Fruit fly (Drosophila melanogaster) whole organism, embryonic: Measurements from ENCODE around the gene CG42727.

Experiments
- Ada2b ChIP-seq: fragments of 200-800 bp; sonication (Bioruptor generic); IDR thresholded peaks from 2 replicates; pipeline ENCODE4 v1.3.6; 2022; ENCODE audit warnings: missing biosample characterization, missing genetic modification characterization
- C15 ChIP-seq: fragments of 200-800 bp; sonication (Bioruptor generic); IDR thresholded peaks from 3 replicates; pipeline ENCODE4 v1.3.6; 2022; ENCODE audit warnings: missing biosample characterization, missing genetic modification characterization
- CG10321 ChIP-seq: fragments of 200-800 bp; sonication (Bioruptor generic); IDR thresholded peaks from 2 replicates; pipeline ENCODE4 v1.3.6; 2022; ENCODE audit warnings: missing biosample characterization, missing genetic modification characterization
- CG10366 ChIP-seq: fragments of 200-800 bp; sonication (Bioruptor generic); IDR thresholded peaks from 2 replicates; pipeline ENCODE4 v1.3.6; 2022; ENCODE audit warnings: missing biosample characterization, missing genetic modification characterization
- CG10654 ChIP-seq: fragments of 200-800 bp; sonication (Bioruptor generic); optimal IDR thresholded peaks from 2 replicates; lab custom pipeline; 2016; ENCODE audit warnings: missing biosample characterization, missing genetic modification characterization
- CG10979 ChIP-seq: fragments of 200-800 bp; sonication (Bioruptor generic); optimal IDR thresholded peaks from 2 replicates; lab custom pipeline; 2018; ENCODE audit warnings: missing biosample characterization, mild to moderate bottlenecking, missing genetic modification characterization, moderate library complexity
- CG12942 ChIP-seq: fragments of 200-800 bp; sonication (Bioruptor generic); optimal IDR thresholded peaks from 3 replicates; lab custom pipeline; 2016; ENCODE audit warnings: missing biosample characterization, missing genetic modification characterization
- CG13296 ChIP-seq: fragments of 200-800 bp; sonication (Bioruptor generic); optimal IDR thresholded peaks from 3 replicates; lab custom pipeline; 2018; ENCODE audit warnings: missing biosample characterization, mild to moderate bottlenecking, missing genetic modification characterization
- CG13894 ChIP-seq: fragments of 200-800 bp; sonication (Bioruptor generic); optimal IDR thresholded peaks from 3 replicates; lab custom pipeline; 2018; ENCODE audit warnings: missing biosample characterization, mild to moderate bottlenecking, missing genetic modification characterization, moderate library complexity
- CG14014 ChIP-seq: fragments of 200-800 bp; sonication (Bioruptor generic); IDR thresholded peaks from 2 replicates; pipeline ENCODE4 v1.3.6; 2022; ENCODE audit warnings: missing biosample characterization, missing genetic modification characterization
- CG1529 ChIP-seq: fragments of 200-800 bp; sonication (Bioruptor generic); optimal IDR thresholded peaks from 3 replicates; lab custom pipeline; 2018; ENCODE audit warnings: missing biosample characterization, missing genetic modification characterization
- CG1602 ChIP-seq: fragments of 200-800 bp; sonication (Bioruptor generic); optimal IDR thresholded peaks from 3 replicates; lab custom pipeline; 2016; ENCODE audit warnings: missing biosample characterization, missing genetic modification characterization
- CG1603 ChIP-seq: fragments of 200-800 bp; sonication (Bioruptor generic); optimal IDR thresholded peaks from 2 replicates; lab custom pipeline; 2019; ENCODE audit warnings: missing biosample characterization, mild to moderate bottlenecking, missing genetic modification characterization, moderate library complexity
- CG17385 ChIP-seq: fragments of 200-800 bp; sonication (Bioruptor generic); optimal IDR thresholded peaks from 3 replicates; lab custom pipeline; 2018; ENCODE audit warnings: missing biosample characterization, mild to moderate bottlenecking, missing genetic modification characterization
- CG18011 ChIP-seq: fragments of 200-800 bp; sonication (Bioruptor generic); optimal IDR thresholded peaks from 2 replicates; lab custom pipeline; 2017; ENCODE audit warnings: missing biosample characterization, missing genetic modification characterization, mild to moderate bottlenecking, moderate library complexity, missing genotype
- CG6254 ChIP-seq: fragments of 200-800 bp; sonication (Bioruptor generic); optimal IDR thresholded peaks from 3 replicates; lab custom pipeline; 2017; ENCODE audit warnings: mild to moderate bottlenecking, missing biosample characterization, missing genetic modification reagents, missing genetic modification characterization
- CG6689 ChIP-seq: fragments of 200-800 bp; sonication (Bioruptor generic); IDR thresholded peaks from 2 replicates; pipeline ENCODE4 v1.3.6; 2022; ENCODE audit warnings: missing biosample characterization, missing genetic modification characterization
- CG7987 ChIP-seq: fragments of 200-800 bp; sonication (Bioruptor generic); optimal IDR thresholded peaks from 2 replicates; lab custom pipeline; 2018; ENCODE audit warnings: missing biosample characterization, mild to moderate bottlenecking, missing genetic modification characterization, moderate library complexity
- CG8478 ChIP-seq: fragments of >200 bp; optimal IDR thresholded peaks from 2 replicates; lab custom pipeline; 2018
- Deaf1 ChIP-seq: fragments of 200-800 bp; optimal IDR thresholded peaks from 3 replicates; lab custom pipeline; 2019; ENCODE audit warnings: missing biosample characterization, mild to moderate bottlenecking, missing genetic modification characterization, moderate library complexity
- Dip2 ChIP-seq: fragments of 200-800 bp; sonication (Bioruptor generic); IDR thresholded peaks from 2 replicates; pipeline ENCODE4 v1.3.6; 2022; ENCODE audit warnings: missing biosample characterization, missing genetic modification characterization
- HLH3B ChIP-seq: fragments of 200-800 bp; sonication (Bioruptor generic); IDR thresholded peaks from 2 replicates; pipeline ENCODE4 v1.3.6; 2022; ENCODE audit warnings: missing biosample characterization, missing genetic modification characterization
- HmgZ ChIP-seq: fragments of 200-800 bp; sonication (Bioruptor generic); optimal IDR thresholded peaks from 2 replicates; lab custom pipeline; 2018; ENCODE audit warnings: missing biosample characterization, mild to moderate bottlenecking, missing genetic modification characterization
- Hsf ChIP-seq: fragments of 200-800 bp; sonication (Bioruptor generic); optimal IDR thresholded peaks from 3 replicates; lab custom pipeline; 2016; ENCODE audit warnings: missing biosample characterization, missing genetic modification characterization
- Lpt ChIP-seq: fragments of >200 bp; optimal IDR thresholded peaks from 2 replicates; lab custom pipeline; 2018; ENCODE audit warnings: missing biosample characterization, missing genetic modification characterization
- Max ChIP-seq: fragments of 200-800 bp; sonication (Bioruptor generic); optimal IDR thresholded peaks from 2 replicates; lab custom pipeline; 2016; ENCODE audit warnings: missing biosample characterization, mild to moderate bottlenecking, missing genetic modification characterization
- Nf-YA ChIP-seq: fragments of 200-800 bp; sonication (Bioruptor generic); IDR thresholded peaks from 2 replicates; pipeline ENCODE4 v1.3.6; 2022; ENCODE audit warnings: missing biosample characterization, missing genetic modification characterization
- NfI ChIP-seq: fragments of 200-800 bp; sonication (Bioruptor generic); optimal IDR thresholded peaks from 3 replicates; lab custom pipeline; 2018; ENCODE audit warnings: missing biosample characterization, mild to moderate bottlenecking, missing genetic modification characterization, moderate library complexity
- Oli ChIP-seq: fragments of 200-800 bp; sonication (Bioruptor generic); optimal IDR thresholded peaks from 2 replicates; lab custom pipeline; 2018; ENCODE audit warnings: missing biosample characterization, mild to moderate bottlenecking, missing genetic modification characterization, moderate library complexity
- Spps ChIP-seq: fragments of 200-800 bp; sonication (Bioruptor generic); optimal IDR thresholded peaks from 2 replicates; lab custom pipeline; 2018; ENCODE audit warnings: missing biosample characterization, mild to moderate bottlenecking, missing genetic modification characterization
- Vsx1 ChIP-seq: fragments of 200-800 bp; sonication (Bioruptor generic); optimal IDR thresholded peaks from 2 replicates; lab custom pipeline; 2017; ENCODE audit warnings: missing biosample characterization, mild to moderate bottlenecking, missing genetic modification characterization, missing genetic modification reagents
- bowl ChIP-seq: fragments of 200-800 bp; sonication (Bioruptor generic); IDR thresholded peaks from 2 replicates; pipeline ENCODE4 v1.3.6; 2022; ENCODE audit warnings: missing biosample characterization, missing genetic modification characterization
- bsh ChIP-seq, 2 experiments: fragments of 200-800 bp; sonication (Bioruptor generic); optimal IDR thresholded peaks; 2 replicates each; lab custom pipeline; 2017 to 2018; ENCODE audit warnings: mild to moderate bottlenecking in 2 of 2, missing biosample characterization in 2 of 2, missing genetic modification characterization in 2 of 2, moderate library complexity in 1 of 2
- ci ChIP-seq: fragments of 200-800 bp; sonication (Bioruptor generic); IDR thresholded peaks from 3 replicates; pipeline ENCODE4 v1.3.6; 2022; ENCODE audit warnings: missing biosample characterization, missing genetic modification characterization
- croc ChIP-seq: fragments of 200-800 bp; sonication (Bioruptor generic); conservative IDR thresholded peaks from 3 replicates; pipeline ENCODE4 v1.3.6; 2022; ENCODE audit warnings: missing biosample characterization, missing genetic modification characterization
- eve ChIP-seq, 2 experiments: fragments of >200 bp; optimal IDR thresholded peaks; 2 replicates each; lab custom pipeline; 2017; ENCODE audit warnings: missing biosample characterization in 2 of 2, missing genetic modification characterization in 2 of 2
- fru ChIP-seq: fragments of >200 bp; optimal IDR thresholded peaks from 2 replicates; lab custom pipeline; 2017
- grau ChIP-seq: fragments of 200-800 bp; optimal IDR thresholded peaks from 3 replicates; lab custom pipeline; 2019; ENCODE audit warnings: missing biosample characterization, mild to moderate bottlenecking, missing genetic modification characterization, moderate library complexity
- grn ChIP-seq: fragments of 200-800 bp; sonication (Bioruptor generic); optimal IDR thresholded peaks from 3 replicates; lab custom pipeline; 2017; ENCODE audit warnings: missing biosample characterization, missing genetic modification characterization
- gsb-n ChIP-seq: fragments of 200-800 bp; sonication (Bioruptor generic); optimal IDR thresholded peaks from 3 replicates; lab custom pipeline; 2018; ENCODE audit warnings: missing biosample characterization, mild to moderate bottlenecking, missing genetic modification characterization
- kay ChIP-seq: fragments of 200-800 bp; sonication (Bioruptor generic); optimal IDR thresholded peaks from 2 replicates; lab custom pipeline; 2016; ENCODE audit warnings: missing biosample characterization, missing genetic modification characterization
- lov ChIP-seq, 2 experiments: fragments of 200-800 bp in 1 of 2; fragments of >200 bp in 1 of 2; sonication (Bioruptor generic) in 1 of 2; IDR thresholded peaks in 1 of 2; optimal IDR thresholded peaks in 1 of 2; 2 replicates in 1 of 2; 3 replicates in 1 of 2; pipeline versions ENCODE4 v1.3.6 to Lab custom; 2017 to 2022; ENCODE audit warnings: missing biosample characterization in 1 of 2, missing genetic modification characterization in 1 of 2
- nau ChIP-seq: fragments of 200-800 bp; sonication (Bioruptor generic); optimal IDR thresholded peaks from 3 replicates; lab custom pipeline; 2017; ENCODE audit warnings: missing biosample characterization, mild to moderate bottlenecking, missing genetic modification characterization, missing genetic modification reagents
- repo ChIP-seq: fragments of 200-800 bp; sonication (Bioruptor generic); optimal IDR thresholded peaks from 2 replicates; lab custom pipeline; 2016; ENCODE audit warnings: missing biosample characterization, missing genetic modification characterization
- ro ChIP-seq: fragments of 200-800 bp; sonication (Bioruptor generic); IDR thresholded peaks from 2 replicates; pipeline ENCODE4 v1.3.6; 2022; ENCODE audit warnings: missing biosample characterization, missing genetic modification characterization
- sr ChIP-seq: fragments of 200-800 bp; sonication (Bioruptor generic); IDR thresholded peaks from 3 replicates; pipeline ENCODE4 v1.3.6; 2022; ENCODE audit warnings: missing biosample characterization, missing genetic modification characterization
- tll ChIP-seq, 2 experiments: fragments of 200-800 bp in 1 of 2; fragments of >200 bp in 1 of 2; sonication (Bioruptor generic) in 1 of 2; optimal IDR thresholded peaks; 2 replicates each; lab custom pipeline; 2017 to 2019; ENCODE audit warnings: missing biosample characterization in 2 of 2, missing genetic modification characterization in 2 of 2, mild to moderate bottlenecking in 1 of 2, moderate library complexity in 1 of 2
- tup ChIP-seq: fragments of 200-800 bp; sonication (Bioruptor generic); optimal IDR thresholded peaks from 2 replicates; lab custom pipeline; 2016; ENCODE audit warnings: missing biosample characterization, mild to moderate bottlenecking, missing genetic modification characterization, moderate library complexity
- vvl ChIP-seq: fragments of 200-800 bp; sonication (Bioruptor generic); IDR thresholded peaks from 2 replicates; pipeline ENCODE4 v1.3.6; 2022; ENCODE audit warnings: missing biosample characterization, missing genetic modification characterization

The CG42727 gene

DNA sequence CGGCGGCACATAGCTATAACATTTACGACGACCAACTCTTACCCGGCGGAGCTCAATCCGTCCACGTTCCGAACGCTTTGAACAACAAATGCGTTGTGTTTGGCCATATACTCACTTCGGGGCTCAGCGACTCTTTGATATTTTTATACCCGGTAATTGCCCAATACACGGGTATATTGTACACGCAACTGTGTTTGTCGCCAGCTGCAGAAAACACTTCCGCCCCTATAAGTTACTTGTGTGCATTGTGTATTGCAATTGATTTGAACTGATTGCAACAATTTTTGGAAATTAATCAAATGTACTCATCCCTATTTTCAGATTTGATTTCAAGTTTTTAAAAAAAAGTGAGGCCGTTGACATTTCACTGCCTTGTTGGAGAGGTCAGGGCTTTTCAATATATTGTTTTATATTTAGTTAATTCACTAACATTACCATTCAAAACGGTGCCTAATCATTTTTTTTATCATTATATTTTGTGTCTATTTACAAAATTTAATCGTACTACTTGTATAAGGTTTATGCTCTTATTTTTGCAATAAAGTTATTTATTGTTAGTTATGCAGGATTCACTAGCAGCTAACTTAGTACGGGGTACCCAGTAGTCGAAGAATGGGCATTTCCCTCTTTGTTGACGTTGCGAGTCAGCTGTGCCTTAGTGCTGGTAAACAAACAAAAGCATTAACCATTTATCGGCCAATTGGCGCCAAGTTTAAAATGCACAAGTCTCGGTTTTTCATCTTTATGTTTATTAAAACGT, 4.7 kb upstream of the CG42727 start, which contains the start of gene Nagk (continued):
- TF ChIP-seq Lpt (GFP tag; lab: Kevin White, UChicago) (no peak), Hsf (GFP tag; lab: Kevin White, UChicago) (peak; percentile 67), bsh (GFP tag; optimal IDR thresholded peaks at IDR 0.05; lab: Kevin White, UChicago) (peak; percentile 24 to 41), CG17385 (GFP tag; lab: Kevin White, UChicago) (peak; percentile 64), sr (GFP tag; lab: Robert Waterston, UW) (peak; percentile 24; the same call in 1 of the 3 replicates), croc (GFP tag; lab: Robert Waterston, UW) (no peak), Deaf1 (tag; lab: Kevin White, UChicago) (peak; percentile 50), Oli (tag; lab: Kevin White, UChicago) (peak; percentile 80), fru (lab: Kevin White, UChicago) (no peak), CG6689 (GFP tag; lab: Robert Waterston, UW) (peak; percentile 45; the same call in 1 of the 2 replicates), tll (GFP tag; optimal IDR thresholded peaks at IDR 0.05; lab: Kevin White, UChicago) (peak in 1 of 2 experiments; percentile 2), tup (GFP tag; lab: Kevin White, UChicago) (no peak), C15 (GFP tag; lab: Robert Waterston, UW) (no peak), CG18011 (GFP tag; lab: Kevin White, UChicago) (peak; percentile 36), CG1603 (tag; lab: Kevin White, UChicago) (peak; percentile 48), CG6254 (GFP tag; lab: Kevin White, UChicago) (no peak), repo (GFP tag; lab: Kevin White, UChicago) (no peak), CG10979 (tag; lab: Kevin White, UChicago) (peak; percentile 59), CG14014 (peak; percentile 39), CG13894 (peak; percentile 39), CG10366 (peak; percentile 29; the same call in 1 of the 2 replicates), HmgZ (tag; lab: Kevin White, UChicago) (peak; percentile 5), Vsx1 (GFP tag; lab: Kevin White, UChicago) (no peak), CG8478 (lab: Kevin White, UChicago) (no peak), nau (GFP tag; lab: Kevin White, UChicago) (no peak), NfI (GFP tag; lab: Kevin White, UChicago) (peak; percentile 45), CG10321 (GFP tag; lab: Robert Waterston, UW) (no peak), eve (GFP tag; optimal IDR thresholded peaks at IDR 0.05; lab: Kevin White, UChicago) (no peak), CG12942 (GFP tag; lab: Kevin White, UChicago) (peak; percentile 12), CG1602 (GFP tag; lab: Kevin White, UChicago) (peak; percentile 57), CG1529 (peak; percentile 47), Nf-YA (GFP tag; lab: Robert Waterston, UW) (no peak), Ada2b (GFP tag; lab: Robert Waterston, UW) (0 out of 2 replicates have a peak, but pooled peaks have one; percentile 9), Max (GFP tag; lab: Kevin White, UChicago) (peak; percentile 67), ci (GFP tag; lab: Robert Waterston, UW) (peak; percentile 71), Spps (tag; lab: Kevin White, UChicago) (peak; percentile 26), bowl (no peak), grau (tag; lab: Kevin White, UChicago) (peak; percentile 42), CG13296 (GFP tag; lab: Kevin White, UChicago) (peak; percentile 40), HLH3B (GFP tag; lab: Robert Waterston, UW) (peak; percentile 39), ro (no peak), lov (optimal IDR thresholded peaks at IDR 0.05; lab: Kevin White, UChicago) (no peak), lov (GFP tag; IDR thresholded peaks at IDR 0.05; lab: Robert Waterston, UW) (no peak), Dip2 (GFP tag; lab: Robert Waterston, UW) (no peak), CG7987 (GFP tag; lab: Kevin White, UChicago) (no peak), kay (GFP tag; lab: Kevin White, UChicago) (peak; percentile 52), vvl (GFP tag; lab: Robert Waterston, UW) (peak; percentile 13; the same call in 1 of the 2 replicates), grn (GFP tag; lab: Kevin White, UChicago) (no peak), gsb-n (tag; lab: Kevin White, UChicago) (peak; percentile 39), CG10654 (GFP tag; lab: Kevin White, UChicago) (peak; percentile 38)
